Worm (Caenorhabditis elegans): ENCODE data around the gene Y27F2A.11.

ce11 chrII:3209251-3209650 is 20.1 kb downstream of the Y27F2A.11 start, which contains the start of gene ZC239.6:
- TF ChIP-seq mab-5 (tag; optimal IDR thresholded peaks at IDR 0.05) (no peak), ztf-11 (tag; optimal IDR thresholded peaks at IDR 0.05) (no peak), snpc-4 (tag; optimal IDR thresholded peaks at IDR 0.05) (no peak), lin-13 (tag; optimal IDR thresholded peaks at IDR 0.05) (no peak), cnd-1 (tag; optimal IDR thresholded peaks at IDR 0.05) (no peak), unc-62 (GFP tag; optimal IDR thresholded peaks at IDR 0.05) (no peak), nhr-237 (tag; optimal IDR thresholded peaks at IDR 0.05) (no peak), ham-2 (GFP tag; optimal IDR thresholded peaks at IDR 0.05) (no peak), ceh-83 (GFP tag; optimal IDR thresholded peaks at IDR 0.05) (no peak), unc-120 (tag; optimal IDR thresholded peaks at IDR 0.05; ENCODE audit: poor library complexity, severe bottlenecking) (no peak), ces-1 (GFP tag; optimal IDR thresholded peaks at IDR 0.05) (no peak), elt-1 (tag; optimal IDR thresholded peaks at IDR 0.05; ENCODE audit: borderline replicate concordance, insufficient read depth) (no peak)

All from whole organism, mixed stage, embryonic.